Worm (Caenorhabditis elegans): ENCODE measurements around the gene ergo-1.

The ergo-1 gene

ce11 chrV:975184-975583 lies 33.4 kb upstream of the ergo-1 start:
- TF ChIP-seq gmeb-2 (tag; optimal IDR thresholded peaks at IDR 0.05) (no peak), nhr-11 (tag; optimal IDR thresholded peaks at IDR 0.05) (no peak), ceh-48 (tag; optimal IDR thresholded peaks at IDR 0.05) (no peak), tbx-2 (tag; optimal IDR thresholded peaks at IDR 0.05) (peak; percentile 30), ceh-2 (tag; optimal IDR thresholded peaks at IDR 0.05) (peak; percentile 37), rnt-1 (tag; optimal IDR thresholded peaks at IDR 0.05) (no peak), ceh-34 (tag; optimal IDR thresholded peaks at IDR 0.05) (peak; percentile 79), ceh-31 (tag; optimal IDR thresholded peaks at IDR 0.05) (peak; percentile 66), pha-4 (tag; optimal IDR thresholded peaks at IDR 0.05) (no peak), ceh-45 (GFP tag; IDR thresholded peaks at IDR 0.05) (no peak), lin-11 (tag; optimal IDR thresholded peaks at IDR 0.05) (no peak), ceh-6 (GFP tag; optimal IDR thresholded peaks at IDR 0.05) (no peak), pqm-1 (tag; optimal IDR thresholded peaks at IDR 0.05) (no peak), sox-4 (tag; optimal IDR thresholded peaks at IDR 0.05) (no peak), hlh-15 (tag; optimal IDR thresholded peaks at IDR 0.05) (no peak), ztf-16 (tag; optimal IDR thresholded peaks at IDR 0.05) (no peak), hlh-30 (tag; optimal IDR thresholded peaks at IDR 0.05; ENCODE audit: insufficient read depth) (peak; percentile 34), ceh-14 (tag; optimal IDR thresholded peaks at IDR 0.05) (no peak), dve-1 (tag; optimal IDR thresholded peaks at IDR 0.05) (no peak), nfya-1 (tag; optimal IDR thresholded peaks at IDR 0.05) (peak; percentile 79), ref-2 (tag; optimal IDR thresholded peaks at IDR 0.05) (peak; percentile 54), madf-2 (tag; optimal IDR thresholded peaks at IDR 0.05) (no peak), sox-2 (GFP tag; IDR thresholded peaks at IDR 0.05) (no peak), pax-1 (tag; optimal IDR thresholded peaks at IDR 0.05) (no peak), ceh-22 (tag; optimal IDR thresholded peaks at IDR 0.05) (no peak), ceh-30 (tag; optimal IDR thresholded peaks at IDR 0.05) (peak; percentile 7), K02D7.2 (tag; optimal IDR thresholded peaks at IDR 0.05) (no peak), lim-6 (tag; optimal IDR thresholded peaks at IDR 0.05) (no peak), pros-1 (tag; optimal IDR thresholded peaks at IDR 0.05) (no peak), elt-2 (tag; optimal IDR thresholded peaks at IDR 0.05) (peak; percentile 21), unc-42 (tag; optimal IDR thresholded peaks at IDR 0.05) (peak; percentile 13), tbx-7 (tag; optimal IDR thresholded peaks at IDR 0.05) (no peak), ceh-24 (tag; optimal IDR thresholded peaks at IDR 0.05) (no peak), odd-2 (tag; optimal IDR thresholded peaks at IDR 0.05) (no peak), ttx-3 (tag; optimal IDR thresholded peaks at IDR 0.05) (no peak), unc-3 (GFP tag; conservative IDR thresholded peaks at IDR 0.05) (no peak), unc-3 (tag; optimal IDR thresholded peaks at IDR 0.05) (no peak), hlh-13 (GFP tag; optimal IDR thresholded peaks at IDR 0.05) (no peak), pha-2 (tag; optimal IDR thresholded peaks at IDR 0.05) (peak; percentile 28), pat-9 (tag; optimal IDR thresholded peaks at IDR 0.05) (no peak), ets-4 (tag; optimal IDR thresholded peaks at IDR 0.05) (no peak), K09A11.1 (tag; optimal IDR thresholded peaks at IDR 0.05; ENCODE audit: insufficient read depth) (no peak), sdc-2 (tag; optimal IDR thresholded peaks at IDR 0.05) (peak; percentile 25), dmd-4 (tag; optimal IDR thresholded peaks at IDR 0.05; ENCODE audit: borderline replicate concordance) (no peak), nhr-232 (tag; optimal IDR thresholded peaks at IDR 0.05) (no peak), syd-9 (tag; optimal IDR thresholded peaks at IDR 0.05) (peak; percentile 18), T23F11.4 (GFP tag; optimal IDR thresholded peaks at IDR 0.05) (no peak), ceh-9 (tag; optimal IDR thresholded peaks at IDR 0.05) (no peak), Y22D7AL.16 (tag; optimal IDR thresholded peaks at IDR 0.05) (no peak), fkh-6 (tag; optimal IDR thresholded peaks at IDR 0.05) (no peak), C08G9.2 (tag; optimal IDR thresholded peaks at IDR 0.05) (no peak), elt-4 (tag; optimal IDR thresholded peaks at IDR 0.05) (no peak), unc-86 (tag; optimal IDR thresholded peaks at IDR 0.05) (no peak), ahr-1 (tag; optimal IDR thresholded peaks at IDR 0.05) (no peak)

Data from whole organism, late embryonic.